Fruit fly (Drosophila melanogaster): ENCODE results near the gene spen.
A peak's percentile ranks its signal among the peaks of the same experiment; 100 is the strongest.

spen gene

dm6 chr2L:134563-135382 is 24.1 kb upstream of the spen start (continued):
- TF ChIP-seq CG30403 (GFP tag; optimal IDR thresholded peaks at IDR 0.05), result no peak
- TF ChIP-seq Ets65A (GFP tag), result peak; percentile 36

dm6 chr2L:135383-136130 is 23.3 kb upstream of the spen start:
- TF ChIP-seq danr (GFP tag; IDR thresholded peaks at IDR 0.05) (no peak), CG9437 (GFP tag; optimal IDR thresholded peaks at IDR 0.05) (no peak), Awh (GFP tag; IDR thresholded peaks at IDR 0.05) (peak; percentile 42; the same call in 1 of the 2 replicates), stwl (tag; optimal IDR thresholded peaks at IDR 0.05) (no peak), ham (GFP tag; IDR thresholded peaks at IDR 0.05) (no peak), CG2712 (tag; optimal IDR thresholded peaks at IDR 0.05) (no peak), tgo (GFP tag; IDR thresholded peaks at IDR 0.05) (no peak), so (GFP tag; IDR thresholded peaks at IDR 0.05) (no peak), Ravus (GFP tag; IDR thresholded peaks at IDR 0.05) (no peak), CG12769 (tag; optimal IDR thresholded peaks at IDR 0.05) (peak; percentile 55), D (optimal IDR thresholded peaks at IDR 0.05) (no peak), D (GFP tag; optimal IDR thresholded peaks at IDR 0.05) (no peak), CG8089 (GFP tag; optimal IDR thresholded peaks at IDR 0.05) (no peak), disco-r (GFP tag; optimal IDR thresholded peaks at IDR 0.05) (no peak), Sin3A (optimal IDR thresholded peaks at IDR 0.05) (no peak), chinmo (GFP tag; IDR thresholded peaks at IDR 0.05; ENCODE audit: partially characterized antibody) (peak; percentile 95; the same call in 3 of the 4 replicates), CG8281 (tag; optimal IDR thresholded peaks at IDR 0.05) (no peak), Usf (GFP tag; optimal IDR thresholded peaks at IDR 0.05) (no peak), CG15696 (tag; optimal IDR thresholded peaks at IDR 0.05) (no peak), her (GFP tag; optimal IDR thresholded peaks at IDR 0.05) (no peak), twi (tag; optimal IDR thresholded peaks at IDR 0.05) (no peak), Opbp (GFP tag; IDR thresholded peaks at IDR 0.05; ENCODE audit: partially characterized antibody) (no peak), YL-1 (GFP tag; optimal IDR thresholded peaks at IDR 0.05) (no peak), sd (tag; optimal IDR thresholded peaks at IDR 0.05) (peak; percentile 47), slp2 (GFP tag; optimal IDR thresholded peaks at IDR 0.05) (no peak), luna (GFP tag; optimal IDR thresholded peaks at IDR 0.05) (no peak), CG9215 (GFP tag; IDR thresholded peaks at IDR 0.05) (no peak), yki (optimal IDR thresholded peaks at IDR 0.05) (no peak), nom (GFP tag; optimal IDR thresholded peaks at IDR 0.05) (peak; percentile 71), fd102C (GFP tag; optimal IDR thresholded peaks at IDR 0.05) (no peak), Fer1 (GFP tag; optimal IDR thresholded peaks at IDR 0.05) (no peak), ssp (GFP tag; IDR thresholded peaks at IDR 0.05) (no peak), sc (optimal IDR thresholded peaks at IDR 0.05) (no peak), sc (GFP tag; optimal IDR thresholded peaks at IDR 0.05) (no peak), Max (GFP tag; optimal IDR thresholded peaks at IDR 0.05) (no peak), Trl (optimal IDR thresholded peaks at IDR 0.05) (no peak), Trl (GFP tag; optimal IDR thresholded peaks at IDR 0.05) (no peak), CG6654 (GFP tag; optimal IDR thresholded peaks at IDR 0.05) (no peak), p53 (GFP tag; optimal IDR thresholded peaks at IDR 0.05) (no peak), abd-A (tag; optimal IDR thresholded peaks at IDR 0.05) (peak; percentile 76), CG18764 (GFP tag; optimal IDR thresholded peaks at IDR 0.05) (no peak), al (GFP tag; IDR thresholded peaks at IDR 0.05) (no peak), Antp (GFP tag; optimal IDR thresholded peaks at IDR 0.05) (no peak), CG3407 (GFP tag; optimal IDR thresholded peaks at IDR 0.05) (no peak), CG2678 (tag; optimal IDR thresholded peaks at IDR 0.05) (no peak), wor (GFP tag; IDR thresholded peaks at IDR 0.05) (no peak), Hmx (GFP tag; optimal IDR thresholded peaks at IDR 0.05) (no peak)
